Fruit fly (Drosophila melanogaster) whole organism, larva: ENCODE measurements around the gene CG7675.

Experiments
- noc ChIP-seq: fragments of 200-800 bp; sonication (Bioruptor generic); optimal IDR thresholded peaks from 3 replicates; lab custom pipeline; 2019; ENCODE audit warnings: missing biosample characterization, mild to moderate bottlenecking, missing genetic modification characterization, moderate library complexity

Gene CG7675

dm6 chr3R:18394876-18395275 lies 13.9 kb upstream of the CG7675 start:
- TF ChIP-seq noc (tag; lab: Kevin White, UChicago): no peak

dm6 chr3R:18393436-18393835 lies 12.5 kb upstream of the CG7675 start:
- peak; percentile 55 for TF ChIP-seq noc (tag; lab: Kevin White, UChicago)

- no peak for TF ChIP-seq noc (tag; lab: Kevin White, UChicago)
These were observed 8.8 kb upstream of the CG7675 start, which contains the start of gene Vha100-4 for dm6 chr3R:18389790-18390189. Gene Vha100-4, minus strand, starts transcription at chr3R:18389805.

dm6 chr3R:18385593-18385992 lies 4.6 kb upstream of the CG7675 start, which contains the start of gene cona:
Gene cona, plus strand, starts transcription at chr3R:18385828.
- TF ChIP-seq noc (tag; lab: Kevin White, UChicago): no peak

dm6 chr3R:18384972-18385371 lies 4.0 kb upstream of the CG7675 start, which contains the start of gene CG14309:
Gene CG14309, minus strand, starts transcription at chr3R:18385072.
- TF ChIP-seq noc (tag; lab: Kevin White, UChicago): no peak

- TF ChIP-seq noc (tag; lab: Kevin White, UChicago): no peak
These were observed 646 bp downstream of the CG7675 start for dm6 chr3R:18380251-18380812.

- TF ChIP-seq noc (tag; lab: Kevin White, UChicago): no peak
These were observed 8.2 kb downstream of the CG7675 start, which contains the start of gene gl for dm6 chr3R:18372688-18373304. Gene gl, minus strand, starts transcription at chr3R:18372738.

- TF ChIP-seq noc (tag; lab: Kevin White, UChicago): no peak
These were observed 9.6 kb downstream of the CG7675 start for dm6 chr3R:18371346-18371745.

- no peak for TF ChIP-seq noc (tag; lab: Kevin White, UChicago)
These were observed 12.4 kb downstream of the CG7675 start for dm6 chr3R:18368595-18368994.

- TF ChIP-seq noc (tag; lab: Kevin White, UChicago): no peak
These were observed 14.4 kb downstream of the CG7675 start for dm6 chr3R:18366644-18366985.

- no peak for TF ChIP-seq noc (tag; lab: Kevin White, UChicago)
These were observed 14.9 kb downstream of the CG7675 start, which contains the start of the genes WRNexo and Nup43 for dm6 chr3R:18365978-18366643. Gene WRNexo, minus strand, starts transcription at chr3R:18366162. Gene Nup43, plus strand, starts transcription at chr3R:18366638.

- no peak for TF ChIP-seq noc (tag; lab: Kevin White, UChicago)
These were observed 19.3 kb downstream of the CG7675 start, which contains the start of gene hmw for dm6 chr3R:18361694-18362093. Gene hmw, plus strand, starts transcription at chr3R:18361994.

- no peak for TF ChIP-seq noc (tag; lab: Kevin White, UChicago)
These were observed 20.2 kb downstream of the CG7675 start, which contains the start of gene CG15803 for dm6 chr3R:18360630-18361260. Gene CG15803, minus strand, starts transcription at chr3R:18360728.

- no peak for TF ChIP-seq noc (tag; lab: Kevin White, UChicago)
These were observed 25.2 kb downstream of the CG7675 start for dm6 chr3R:18355781-18356180.

- TF ChIP-seq noc (tag; lab: Kevin White, UChicago): no peak
These were observed 42.5 kb downstream of the CG7675 start for dm6 chr3R:18338493-18338892.

dm6 chr3R:18328842-18329241 lies 52.1 kb downstream of the CG7675 start, which contains the start of gene naz:
Gene naz, minus strand, starts transcription at chr3R:18328942.
- TF ChIP-seq noc (tag; lab: Kevin White, UChicago): no peak
